Worm (Caenorhabditis elegans): ENCODE data around the gene tag-322.

The tag-322 gene

DNA sequence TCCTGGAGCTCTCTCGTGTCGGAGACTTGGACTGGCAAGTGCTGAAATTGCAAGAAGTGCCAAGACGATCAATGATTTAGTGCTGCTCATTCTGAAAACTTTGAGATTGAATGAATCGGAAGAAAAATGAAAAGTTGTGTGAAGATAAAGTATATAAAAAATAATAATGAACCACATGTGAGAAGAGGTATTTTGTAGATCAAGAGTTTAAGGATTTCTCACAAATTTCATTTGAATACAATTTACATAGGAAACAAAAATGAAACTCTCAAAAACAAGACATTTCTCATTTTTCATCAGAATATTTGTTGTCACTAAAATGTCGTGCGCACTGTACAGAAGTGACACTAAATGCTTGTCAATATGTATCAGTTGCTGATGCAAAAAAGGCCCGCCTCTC, 37.2 kb upstream of the tag-322 start, which contains the start of gene T14A8.2:
Gene T14A8.2, minus strand, starts transcription at position 101 of the 400 bp plus-strand sequence.
- TF ChIP-seq ceh-9 (tag; optimal IDR thresholded peaks at IDR 0.05), result no peak
- no peak for TF ChIP-seq pag-3 (tag; optimal IDR thresholded peaks at IDR 0.05; ENCODE audit: borderline replicate concordance)
- TF ChIP-seq ceh-6 (GFP tag; optimal IDR thresholded peaks at IDR 0.05), result no peak
- no peak for TF ChIP-seq elt-2 (tag; optimal IDR thresholded peaks at IDR 0.05)
- TF ChIP-seq K02D7.2 (tag; optimal IDR thresholded peaks at IDR 0.05), result no peak
- no peak for TF ChIP-seq unc-3 (GFP tag; conservative IDR thresholded peaks at IDR 0.05)
- TF ChIP-seq unc-3 (tag; optimal IDR thresholded peaks at IDR 0.05), result no peak
- TF ChIP-seq tbx-2 (tag; optimal IDR thresholded peaks at IDR 0.05), result no peak
- TF ChIP-seq ceh-2 (tag; optimal IDR thresholded peaks at IDR 0.05), result no peak
- no peak for TF ChIP-seq nfya-1 (tag; optimal IDR thresholded peaks at IDR 0.05)

ce11 chrIV:7817852-7818251, 32.5 kb upstream of the tag-322 start, which contains the start of gene ric-3:
Gene ric-3 (plus strand): TSS chrIV:7818251.
- TF ChIP-seq lim-6 (tag; optimal IDR thresholded peaks at IDR 0.05) (peak; percentile 30), ahr-1 (tag; optimal IDR thresholded peaks at IDR 0.05) (no peak), ceh-9 (tag; optimal IDR thresholded peaks at IDR 0.05) (no peak), sox-4 (tag; optimal IDR thresholded peaks at IDR 0.05) (no peak), ref-2 (tag; optimal IDR thresholded peaks at IDR 0.05) (no peak), ceh-48 (tag; optimal IDR thresholded peaks at IDR 0.05) (peak; percentile 84), nfya-1 (tag; optimal IDR thresholded peaks at IDR 0.05) (peak; percentile 78), T23F11.4 (GFP tag; optimal IDR thresholded peaks at IDR 0.05) (no peak), ceh-19 (GFP tag; optimal IDR thresholded peaks at IDR 0.05) (peak; percentile 18), hlh-13 (GFP tag; optimal IDR thresholded peaks at IDR 0.05) (no peak), F13H6.1 (tag; optimal IDR thresholded peaks at IDR 0.05) (no peak), ets-4 (tag; optimal IDR thresholded peaks at IDR 0.05) (no peak), C08G9.2 (tag; optimal IDR thresholded peaks at IDR 0.05) (no peak), ceh-6 (GFP tag; optimal IDR thresholded peaks at IDR 0.05) (no peak), ceh-18 (tag; optimal IDR thresholded peaks at IDR 0.05) (peak; percentile 46), ceh-31 (tag; optimal IDR thresholded peaks at IDR 0.05) (peak; percentile 70), unc-55 (GFP tag; optimal IDR thresholded peaks at IDR 0.05) (peak; percentile 80), pros-1 (tag; optimal IDR thresholded peaks at IDR 0.05) (peak; percentile 11), zip-5 (tag; optimal IDR thresholded peaks at IDR 0.05) (no peak), ceh-14 (tag; optimal IDR thresholded peaks at IDR 0.05) (no peak), ceh-24 (tag; optimal IDR thresholded peaks at IDR 0.05) (no peak), unc-42 (tag; optimal IDR thresholded peaks at IDR 0.05) (peak; percentile 74), ztf-16 (tag; optimal IDR thresholded peaks at IDR 0.05) (no peak), hlh-8 (tag; optimal IDR thresholded peaks at IDR 0.05) (peak; percentile 73), pqm-1 (tag; optimal IDR thresholded peaks at IDR 0.05) (no peak), fax-1 (tag; optimal IDR thresholded peaks at IDR 0.05) (no peak), ceh-30 (tag; optimal IDR thresholded peaks at IDR 0.05) (no peak), unc-3 (GFP tag; conservative IDR thresholded peaks at IDR 0.05) (no peak), unc-3 (tag; optimal IDR thresholded peaks at IDR 0.05) (no peak), ceh-34 (tag; optimal IDR thresholded peaks at IDR 0.05) (peak; percentile 7), dmd-4 (tag; optimal IDR thresholded peaks at IDR 0.05; ENCODE audit: borderline replicate concordance) (peak; percentile 13), tbx-7 (tag; optimal IDR thresholded peaks at IDR 0.05) (no peak), elt-2 (tag; optimal IDR thresholded peaks at IDR 0.05) (no peak), fkh-10 (GFP tag; optimal IDR thresholded peaks at IDR 0.05) (no peak), rnt-1 (tag; optimal IDR thresholded peaks at IDR 0.05) (no peak), pha-4 (tag; optimal IDR thresholded peaks at IDR 0.05) (no peak), madf-2 (tag; optimal IDR thresholded peaks at IDR 0.05) (no peak), pax-1 (tag; optimal IDR thresholded peaks at IDR 0.05) (no peak), pat-9 (tag; optimal IDR thresholded peaks at IDR 0.05) (no peak), hlh-30 (tag; optimal IDR thresholded peaks at IDR 0.05; ENCODE audit: insufficient read depth) (no peak), sox-2 (GFP tag; IDR thresholded peaks at IDR 0.05) (no peak), pha-2 (tag; optimal IDR thresholded peaks at IDR 0.05) (no peak), npax-4 (tag; optimal IDR thresholded peaks at IDR 0.05) (no peak), gmeb-2 (tag; optimal IDR thresholded peaks at IDR 0.05) (no peak), nhr-232 (tag; optimal IDR thresholded peaks at IDR 0.05) (no peak), ceh-22 (tag; optimal IDR thresholded peaks at IDR 0.05) (no peak), hlh-6 (tag; optimal IDR thresholded peaks at IDR 0.05) (no peak), ama-1 (optimal IDR thresholded peaks at IDR 0.05) (no peak)

Measured in whole organism, late embryonic.